Fruit fly (Drosophila melanogaster) whole organism, wandering third instar larva: ENCODE measurements around the gene sordd1.
A peak's percentile ranks its signal among the peaks of the same experiment; 100 is the strongest.

ENCODE experiments used
- CG9705 ChIP-seq: fragments of 200-800 bp; sonication (Bioruptor generic); optimal IDR thresholded peaks from 2 replicates; lab custom pipeline; 2018; ENCODE audit warnings: missing biosample characterization, mild to moderate bottlenecking, missing genetic modification characterization
- Dfd ChIP-seq: fragments of >200 bp; optimal IDR thresholded peaks from 2 replicates; lab custom pipeline; 2017; ENCODE audit warnings: missing biosample characterization, missing genetic modification characterization
- GATAd ChIP-seq: sonication (Bioruptor generic); optimal IDR thresholded peaks from 2 replicates; lab custom pipeline; 2016; ENCODE audit warnings: missing biosample characterization, missing genetic modification characterization
- HLH106 ChIP-seq: fragments of 200-800 bp; optimal IDR thresholded peaks from 3 replicates; lab custom pipeline; 2019; ENCODE audit warnings: missing biosample characterization, mild to moderate bottlenecking, missing genetic modification characterization, moderate library complexity
- Hnf4 ChIP-seq: fragments of 200-800 bp; sonication (Bioruptor generic); optimal IDR thresholded peaks from 2 replicates; lab custom pipeline; 2016; ENCODE audit warnings: missing biosample characterization, mild to moderate bottlenecking, missing genetic modification characterization
- Hr78 ChIP-seq: fragments of >200 bp; optimal IDR thresholded peaks from 2 replicates; lab custom pipeline; 2017; ENCODE audit warnings: missing biosample characterization, missing genetic modification characterization
- Hr83 ChIP-seq: fragments of 200-300 bp; sonication (Bioruptor generic); optimal IDR thresholded peaks from 2 replicates; lab custom pipeline; 2016; ENCODE audit warnings: missing biosample characterization, mild to moderate bottlenecking, missing genetic modification characterization, moderate library complexity; ENCODE audit not compliant: poor library complexity, severe bottlenecking
- Jra ChIP-seq: sonication (Bioruptor generic); optimal IDR thresholded peaks from 2 replicates; lab custom pipeline; 2016; ENCODE audit warnings: missing biosample characterization, missing genetic modification characterization
- Mio ChIP-seq: sonication (Bioruptor generic); optimal IDR thresholded peaks from 2 replicates; lab custom pipeline; 2016; ENCODE audit warnings: missing biosample characterization, missing genetic modification characterization
- Myc ChIP-seq: fragments of >200 bp; optimal IDR thresholded peaks from 2 replicates; lab custom pipeline; 2017
- N ChIP-seq: fragments of >200 bp; optimal IDR thresholded peaks from 2 replicates; lab custom pipeline; 2018; ENCODE audit warnings: missing biosample characterization, missing external identifiers, missing genetic modification characterization
- OdsH ChIP-seq: fragments of 200-800 bp; sonication (Bioruptor generic); optimal IDR thresholded peaks from 2 replicates; lab custom pipeline; 2016; ENCODE audit warnings: missing biosample characterization, mild to moderate bottlenecking, missing genetic modification characterization
- Rel ChIP-seq, 2 experiments: fragments of 200-800 bp; sonication (Bioruptor generic) in 1 of 2; optimal IDR thresholded peaks; 2 replicates in 1 of 2; 3 replicates in 1 of 2; lab custom pipeline; 2016 to 2019; ENCODE audit warnings: mild to moderate bottlenecking in 2 of 2, missing biosample characterization in 2 of 2, missing genetic modification characterization in 2 of 2, moderate library complexity in 1 of 2
- Sp1 ChIP-seq: fragments of 200-800 bp; sonication (Bioruptor generic); optimal IDR thresholded peaks from 3 replicates; lab custom pipeline; 2019; ENCODE audit warnings: missing biosample characterization, mild to moderate bottlenecking, missing genetic modification characterization, moderate library complexity
- Vsx2 ChIP-seq: fragments of 200-300, 225-300 bp; sonication (Bioruptor generic); optimal IDR thresholded peaks from 2 replicates; lab custom pipeline; 2018; ENCODE audit warnings: missing biosample characterization, missing genetic modification characterization; ENCODE audit not compliant: partially characterized antibody
- br ChIP-seq: fragments of 200-800 bp; sonication (Bioruptor generic); optimal IDR thresholded peaks from 2 replicates; lab custom pipeline; 2016; ENCODE audit warnings: missing biosample characterization, missing genetic modification characterization
- dmrt93B ChIP-seq: fragments of 200-800 bp; sonication (Bioruptor generic); optimal IDR thresholded peaks from 2 replicates; lab custom pipeline; 2018; ENCODE audit warnings: missing biosample characterization, mild to moderate bottlenecking, missing genetic modification characterization
- dsf ChIP-seq: sonication (Bioruptor generic); optimal IDR thresholded peaks from 2 replicates; lab custom pipeline; 2016; ENCODE audit warnings: missing biosample characterization, missing genetic modification characterization, borderline replicate concordance
- fru ChIP-seq: fragments of 200-800 bp; sonication (Bioruptor generic); optimal IDR thresholded peaks from 3 replicates; lab custom pipeline; 2016; ENCODE audit warnings: missing biosample characterization, mild to moderate bottlenecking, missing genetic modification characterization
- jim ChIP-seq: fragments of 175-275, 200-325 bp; sonication (Bioruptor generic); optimal IDR thresholded peaks from 2 replicates; lab custom pipeline; 2016; ENCODE audit warnings: missing biosample characterization, mild to moderate bottlenecking, missing genetic modification characterization
- lola ChIP-seq: fragments of >200 bp; optimal IDR thresholded peaks from 2 replicates; lab custom pipeline; 2017; ENCODE audit warnings: missing biosample characterization, missing genetic modification characterization
- pan ChIP-seq: fragments of >200 bp; optimal IDR thresholded peaks from 2 replicates; lab custom pipeline; 2017
- psq ChIP-seq: fragments of 200-800 bp; sonication (Bioruptor generic); optimal IDR thresholded peaks from 3 replicates; lab custom pipeline; 2017; ENCODE audit warnings: missing biosample characterization, mild to moderate bottlenecking, missing genetic modification characterization, moderate library complexity
- sage ChIP-seq: fragments of 200-800 bp; sonication (Bioruptor generic); optimal IDR thresholded peaks from 2 replicates; lab custom pipeline; 2016; ENCODE audit warnings: missing biosample characterization, mild to moderate bottlenecking, missing genetic modification characterization
- sv ChIP-seq: fragments of 200-800 bp; sonication (Bioruptor generic); optimal IDR thresholded peaks from 3 replicates; lab custom pipeline; 2016; ENCODE audit warnings: missing biosample characterization, missing genetic modification characterization
- tai ChIP-seq: sonication (Bioruptor generic); optimal IDR thresholded peaks from 2 replicates; lab custom pipeline; 2016; ENCODE audit warnings: missing biosample characterization, missing genetic modification characterization
- usp ChIP-seq: fragments of >200 bp; optimal IDR thresholded peaks from 2 replicates; lab custom pipeline; 2017; ENCODE audit warnings: missing biosample characterization, missing genetic modification characterization
- woc ChIP-seq: sonication (Bioruptor generic); optimal IDR thresholded peaks from 2 replicates; lab custom pipeline; 2016; ENCODE audit warnings: missing biosample characterization, mild to moderate bottlenecking, missing genetic modification characterization

The sordd1 gene

dm6 chrX:15760447-15761297, 35.2 kb downstream of the sordd1 start, which contains the start of the genes Graf and mRpL3:
TSS of gene Graf (minus strand) at chrX:15760733.
TSS of gene mRpL3 (plus strand) at chrX:15761248.
- TF ChIP-seq Hr78 (GFP tag; lab: Kevin White, UChicago) (peak; percentile 74), lola (no peak), N (GFP tag; lab: Kevin White, UChicago) (peak; percentile 84), fru (GFP tag; lab: Kevin White, UChicago) (peak; percentile 97), woc (peak; percentile 71), Myc (no peak), Hr83 (no peak)

DNA sequence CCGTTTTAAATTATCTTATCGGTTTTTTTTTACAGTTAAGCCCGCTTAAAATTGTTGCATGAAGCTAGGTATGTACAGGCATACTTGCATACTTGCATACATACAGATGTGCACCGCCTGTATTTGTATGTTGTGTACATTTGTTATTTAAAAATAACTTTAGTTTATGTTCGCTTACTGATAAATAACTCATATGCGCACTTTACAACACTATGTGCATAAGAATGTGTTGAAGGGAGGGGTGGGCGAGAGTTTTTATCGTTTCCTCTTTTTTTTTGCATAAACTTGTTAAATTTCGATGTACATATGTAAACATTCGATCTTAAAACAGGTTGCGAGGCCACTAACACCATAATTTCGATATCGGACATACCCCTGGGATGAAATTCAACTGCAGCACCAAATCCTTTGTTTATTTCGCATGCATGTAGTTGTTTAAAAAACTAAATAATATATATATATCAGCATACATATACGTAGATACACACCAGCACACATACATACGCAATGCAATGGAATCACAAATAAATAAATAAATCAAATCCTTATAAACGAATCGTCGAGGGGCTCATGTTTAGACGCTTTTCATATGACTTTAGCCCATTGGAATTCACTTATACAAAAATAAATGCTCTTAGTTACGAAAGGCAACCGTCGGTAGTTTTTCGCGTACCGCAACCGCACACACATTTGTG, 35.9 kb downstream of the sordd1 start:
- TF ChIP-seq Dfd (GFP tag; lab: Kevin White, UChicago), result no peak
- TF ChIP-seq br, result no peak
- no peak for TF ChIP-seq Vsx2

DNA sequence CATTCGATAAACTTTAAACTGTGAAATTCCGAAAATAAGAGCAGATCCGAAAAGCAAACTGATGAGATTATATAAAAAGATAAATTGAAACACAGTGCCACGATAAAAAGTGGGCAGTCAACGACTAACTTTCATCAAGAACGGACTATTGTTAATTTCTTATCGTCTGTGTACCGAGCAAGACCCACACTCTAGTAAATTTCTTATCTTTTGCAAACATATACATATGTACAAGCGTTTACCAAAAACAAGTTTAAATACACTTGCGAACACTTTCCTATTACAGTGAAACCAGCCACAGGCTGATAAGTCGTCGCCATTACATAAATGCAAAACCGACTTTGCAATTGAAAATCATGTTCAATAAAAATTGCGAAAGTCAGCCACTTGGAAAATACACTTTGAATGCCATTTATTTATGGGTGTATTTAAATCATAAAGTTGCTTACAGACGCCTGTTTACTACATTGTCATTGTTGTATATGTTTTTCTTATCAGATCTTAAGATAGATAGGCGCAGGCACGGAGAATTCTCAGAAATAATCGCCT, 37.1 kb downstream of the sordd1 start:
- TF ChIP-seq fru (GFP tag; lab: Kevin White, UChicago), result peak; percentile 6
- no peak for TF ChIP-seq Sp1 (GFP tag; lab: Kevin White, UChicago)

DNA sequence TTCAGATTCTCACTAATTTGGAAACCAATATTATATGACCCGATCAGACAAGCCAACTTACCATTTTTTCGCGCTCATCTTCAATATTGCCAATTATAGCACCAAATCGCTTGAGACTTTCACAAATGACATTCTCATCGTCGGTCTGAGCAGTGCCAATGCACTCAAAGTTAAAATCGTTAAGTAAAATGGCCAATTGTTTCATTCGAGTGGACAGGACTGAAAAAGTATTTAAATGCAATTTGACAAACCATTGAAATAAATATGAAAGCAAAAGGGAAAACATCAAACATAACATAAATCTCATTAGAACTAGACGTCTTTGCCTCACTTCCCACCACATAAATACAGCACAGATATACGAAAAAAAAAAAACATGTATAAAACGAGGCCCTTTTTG, 39.8 kb downstream of the sordd1 start, which contains the start of gene CG8260:
Gene CG8260 (plus strand): TSS at position 301 of the 400 bp plus-strand sequence.
- TF ChIP-seq woc (no peak), Hnf4 (GFP tag; lab: Kevin White, UChicago) (no peak), Mio (no peak), HLH106 (tag; lab: Kevin White, UChicago) (no peak), dmrt93B (GFP tag; lab: Kevin White, UChicago) (no peak), sv (GFP tag; lab: Kevin White, UChicago) (no peak), CG9705 (no peak), dsf (GFP tag; lab: Kevin White, UChicago) (no peak), OdsH (no peak), sage (no peak), fru (GFP tag; lab: Kevin White, UChicago) (no peak), jim (GFP tag; lab: Kevin White, UChicago) (no peak), Vsx2 (no peak), Hr83 (no peak), pan (lab: Kevin White, UChicago) (no peak), Rel (GFP tag; optimal IDR thresholded peaks at IDR 0.05; lab: Kevin White, UChicago) (no peak), Rel (tag; optimal IDR thresholded peaks at IDR 0.05; lab: Kevin White, UChicago) (no peak), usp (GFP tag; lab: Kevin White, UChicago) (no peak), GATAd (no peak), Myc (no peak)

DNA sequence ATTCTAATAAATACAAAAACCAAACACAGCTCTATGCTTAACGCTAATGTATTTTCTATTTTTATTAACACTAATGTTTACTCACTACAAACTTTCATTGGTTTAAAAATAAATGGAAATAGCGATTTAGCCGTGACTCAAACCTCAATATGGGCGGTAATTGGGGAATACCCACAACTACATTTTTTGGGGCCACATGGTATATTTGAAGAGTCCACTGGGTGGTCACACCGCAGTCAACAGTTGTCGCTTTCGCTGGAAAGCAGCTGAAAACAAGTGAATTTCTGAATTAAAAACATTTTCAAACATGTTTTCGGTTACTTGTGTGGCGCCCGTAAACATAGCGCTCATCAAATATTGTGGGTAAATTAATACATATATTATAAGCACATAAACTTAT, 46.9 kb downstream of the sordd1 start, which contains the start of gene Mvd:
Gene Mvd (plus strand): TSS at position 222 of the 400 bp plus-strand sequence.
- TF ChIP-seq tai (GFP tag; lab: Kevin White, UChicago) (no peak), Hnf4 (GFP tag; lab: Kevin White, UChicago) (no peak), Rel (GFP tag; optimal IDR thresholded peaks at IDR 0.05; lab: Kevin White, UChicago) (no peak), Rel (tag; optimal IDR thresholded peaks at IDR 0.05; lab: Kevin White, UChicago) (peak; percentile 99)

dm6 chrX:15746682-15747196, 49.1 kb downstream of the sordd1 start:
- TF ChIP-seq Jra (GFP tag; lab: Kevin White, UChicago), result peak; percentile 68
- no peak for TF ChIP-seq psq (GFP tag; lab: Kevin White, UChicago)
